Worm (Caenorhabditis elegans) whole organism, L1 larva: ENCODE results near the gene cima-1.

Experiments
- ama-1 ChIP-seq: fragments of 150-350 bp; optimal IDR thresholded peaks from 2 replicates; lab custom pipeline; 2014
- pag-3 ChIP-seq: sonication (generic microtip); optimal IDR thresholded peaks from 2 replicates; lab custom pipeline; 2017; ENCODE audit warnings: missing genetic modification characterization, mild to moderate bottlenecking, missing compliant biosample characterization, antibody characterized with exemption, borderline replicate concordance; ENCODE audit not compliant: insufficient read depth
- unc-130 ChIP-seq: fragments of 150-350 bp; optimal IDR thresholded peaks from 2 replicates; lab custom pipeline; 2017; ENCODE audit warnings: missing biosample characterization, missing genetic modification characterization, inconsistent platforms
- zag-1 ChIP-seq: fragments of 150-350 bp; optimal IDR thresholded peaks from 2 replicates; lab custom pipeline; 2014; ENCODE audit warnings: missing biosample characterization, missing genetic modification characterization

- TF ChIP-seq ama-1 (lab: Kevin White, UChicago) = no peak
- no peak for TF ChIP-seq pag-3 (tag; lab: Kevin White, UChicago)
- TF ChIP-seq unc-130 (tag; lab: Kevin White, UChicago) = no peak
- no peak for TF ChIP-seq zag-1 (tag; lab: Kevin White, UChicago)
These were observed 11.7 kb downstream of the cima-1 start for ce11 chrIV:7663006-7663405.
